Fruit fly (Drosophila melanogaster): Measurements from ENCODE around the gene nSyb.

nSyb gene

DNA sequence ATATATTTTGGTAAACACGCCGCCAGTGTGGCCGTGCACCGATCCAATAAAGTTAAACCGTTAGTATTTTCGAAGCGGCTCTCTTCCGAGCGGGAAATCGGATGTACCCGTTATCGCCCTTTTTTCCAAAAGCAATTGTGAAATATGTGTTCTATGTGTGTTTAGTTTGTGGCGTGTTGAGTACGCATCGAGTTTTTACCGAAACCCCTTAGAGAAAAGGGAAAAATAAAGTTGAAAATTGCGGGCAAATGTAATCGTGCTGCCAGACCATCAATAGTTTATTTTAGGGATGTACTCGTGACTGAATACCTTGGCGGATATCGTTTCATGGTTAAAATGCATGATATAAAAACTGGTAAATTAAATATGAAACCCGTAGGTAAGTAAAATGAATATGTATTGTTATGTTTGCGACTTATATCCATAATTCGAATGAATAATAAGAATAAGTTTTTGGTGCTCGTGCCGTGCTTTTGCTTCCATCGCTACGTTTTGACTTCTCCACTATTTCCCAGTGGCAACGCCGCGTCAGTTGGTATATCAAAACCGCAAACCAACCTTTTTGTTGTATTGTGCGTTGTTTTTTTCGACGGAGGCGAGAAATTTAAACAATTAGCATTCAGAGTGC, 1.7 kb upstream of the nSyb start, which contains the start of the genes Mettl2 and Bgb (continued):
- TF ChIP-seq fd96Cb (tag; optimal IDR thresholded peaks at IDR 0.05) (peak; percentile 78), disco-r (GFP tag; optimal IDR thresholded peaks at IDR 0.05) (peak; percentile 60), CG34376 (GFP tag; optimal IDR thresholded peaks at IDR 0.05) (peak; percentile 48), dmrt11E (tag; optimal IDR thresholded peaks at IDR 0.05) (peak; percentile 67), Lim3 (GFP tag; IDR thresholded peaks at IDR 0.05) (no peak), CG3163 (GFP tag; optimal IDR thresholded peaks at IDR 0.05) (peak; percentile 49), Doc3 (GFP tag; IDR thresholded peaks at IDR 0.05; ENCODE audit: partially characterized antibody) (peak; percentile 86), prd (optimal IDR thresholded peaks at IDR 0.05) (no peak), prd (GFP tag; IDR thresholded peaks at IDR 0.05) (peak; percentile 91), fru (optimal IDR thresholded peaks at IDR 0.05) (no peak), H2.0 (GFP tag; IDR thresholded peaks at IDR 0.05) (peak; percentile 60), D19A (tag; optimal IDR thresholded peaks at IDR 0.05) (no peak), Dad (GFP tag; optimal IDR thresholded peaks at IDR 0.05) (peak; percentile 67), fu2 (GFP tag; optimal IDR thresholded peaks at IDR 0.05) (peak; percentile 71), CG18619 (GFP tag; optimal IDR thresholded peaks at IDR 0.05) (peak; percentile 56), corto (GFP tag; optimal IDR thresholded peaks at IDR 0.05) (no peak), CG17186 (GFP tag; optimal IDR thresholded peaks at IDR 0.05) (peak; percentile 53), CG10147 (GFP tag; optimal IDR thresholded peaks at IDR 0.05) (peak; percentile 76), Kr (GFP tag; optimal IDR thresholded peaks at IDR 0.05) (no peak), Fer3 (tag; optimal IDR thresholded peaks at IDR 0.05) (peak; percentile 77), CG15073 (GFP tag; optimal IDR thresholded peaks at IDR 0.05) (no peak), lov (optimal IDR thresholded peaks at IDR 0.05) (no peak), lov (GFP tag; IDR thresholded peaks at IDR 0.05) (0 out of 3 replicates have a peak, but pooled peaks have one; percentile 29), bigmax (GFP tag; optimal IDR thresholded peaks at IDR 0.05) (no peak), ash1 (GFP tag; optimal IDR thresholded peaks at IDR 0.05) (no peak), CG31224 (GFP tag; IDR thresholded peaks at IDR 0.05) (peak; percentile 72), oc (tag; optimal IDR thresholded peaks at IDR 0.05) (no peak), ftz-f1 (GFP tag; optimal IDR thresholded peaks at IDR 0.05) (peak; percentile 28), dm (GFP tag; optimal IDR thresholded peaks at IDR 0.05) (peak; percentile 35), bsh (GFP tag; optimal IDR thresholded peaks at IDR 0.05) (peak in 1 of 2 experiments; percentile 67), ci (GFP tag; IDR thresholded peaks at IDR 0.05) (peak; percentile 66; the same call in 2 of the 3 replicates), eve (GFP tag; optimal IDR thresholded peaks at IDR 0.05) (no peak), Rfx (GFP tag; IDR thresholded peaks at IDR 0.05) (peak; percentile 90), CG7271 (tag; optimal IDR thresholded peaks at IDR 0.05) (no peak), CG4328 (GFP tag; optimal IDR thresholded peaks at IDR 0.05) (peak; percentile 59), nerfin-2 (GFP tag; IDR thresholded peaks at IDR 0.05; ENCODE audit: partially characterized antibody) (no peak), CG17328 (GFP tag; IDR thresholded peaks at IDR 0.05) (peak; percentile 63), ken (GFP tag; IDR thresholded peaks at IDR 0.05) (peak; percentile 76), CG17359 (tag; optimal IDR thresholded peaks at IDR 0.05) (peak; percentile 62), Deaf1 (tag; optimal IDR thresholded peaks at IDR 0.05) (peak; percentile 27), HmgD (GFP tag; optimal IDR thresholded peaks at IDR 0.05) (peak; percentile 53), CG1792 (GFP tag; optimal IDR thresholded peaks at IDR 0.05) (peak; percentile 74), lmd (GFP tag; IDR thresholded peaks at IDR 0.05) (peak; percentile 89), CG6765 (GFP tag; optimal IDR thresholded peaks at IDR 0.05) (peak; percentile 34), en (GFP tag; optimal IDR thresholded peaks at IDR 0.05) (peak; percentile 53), Fer2 (tag; optimal IDR thresholded peaks at IDR 0.05) (peak; percentile 74), HLH3B (GFP tag; IDR thresholded peaks at IDR 0.05) (peak; percentile 72), CG31441 (GFP tag; IDR thresholded peaks at IDR 0.05) (peak; percentile 74), CG15269 (tag; optimal IDR thresholded peaks at IDR 0.05) (no peak), klu (GFP tag; IDR thresholded peaks at IDR 0.05) (peak; percentile 86), CG7372 (GFP tag; IDR thresholded peaks at IDR 0.05) (peak; percentile 83)
